Worm (Caenorhabditis elegans) whole organism, L2 larva: Measurements from ENCODE around the gene hpo-6.

Experiments used
- C34F6.9 ChIP-seq: fragments of 150-350 bp; optimal IDR thresholded peaks from 2 replicates; lab custom pipeline; 2014; ENCODE audit warnings: missing biosample characterization, missing genetic modification characterization
- R02D3.7 ChIP-seq: fragments of 150-350 bp; optimal IDR thresholded peaks from 2 replicates; lab custom pipeline; 2014; ENCODE audit warnings: missing biosample characterization, missing genetic modification characterization
- Y55F3AM.14 ChIP-seq: fragments of 200-800 bp; sonication (Bioruptor generic); optimal IDR thresholded peaks from 2 replicates; lab custom pipeline; 2018; ENCODE audit warnings: mild to moderate bottlenecking, missing genetic modification characterization, missing compliant biosample characterization
- alr-1 ChIP-seq: fragments of 150-350 bp; optimal IDR thresholded peaks from 2 replicates; lab custom pipeline; 2014; ENCODE audit warnings: missing biosample characterization, missing genetic modification characterization
- aly-2 ChIP-seq: fragments of 150-350 bp; optimal IDR thresholded peaks from 2 replicates; lab custom pipeline; 2014; ENCODE audit warnings: missing biosample characterization, missing genetic modification characterization
- blmp-1 ChIP-seq: sonication (generic microtip); optimal IDR thresholded peaks from 2 replicates; lab custom pipeline; 2017; ENCODE audit warnings: missing genetic modification characterization, mild to moderate bottlenecking, missing compliant biosample characterization, antibody characterized with exemption, moderate library complexity; ENCODE audit not compliant: insufficient read depth
- ceh-82 ChIP-seq: fragments of 150-350 bp; optimal IDR thresholded peaks from 2 replicates; lab custom pipeline; 2014; ENCODE audit warnings: missing biosample characterization, missing genetic modification characterization
- crh-2 ChIP-seq: sonication (generic microtip); optimal IDR thresholded peaks from 2 replicates; lab custom pipeline; 2017; ENCODE audit warnings: missing biosample characterization, missing genetic modification characterization
- dmd-4 ChIP-seq: sonication (generic microtip); optimal IDR thresholded peaks from 2 replicates; lab custom pipeline; 2017; ENCODE audit warnings: missing biosample characterization, missing genetic modification characterization
- elt-1 ChIP-seq: fragments of 150-350 bp; optimal IDR thresholded peaks from 2 replicates; lab custom pipeline; 2014; ENCODE audit warnings: missing biosample characterization, missing genetic modification characterization
- fos-1 ChIP-seq: fragments of 150-350 bp; optimal IDR thresholded peaks from 2 replicates; lab custom pipeline; 2014; ENCODE audit warnings: missing biosample characterization, missing genetic modification characterization
- lin-13 ChIP-seq: fragments of 150-350 bp; optimal IDR thresholded peaks from 2 replicates; lab custom pipeline; 2014; ENCODE audit warnings: missing biosample characterization, missing genetic modification reagents, missing genetic modification characterization
- lin-39 ChIP-seq: fragments of 150-350 bp; optimal IDR thresholded peaks from 2 replicates; lab custom pipeline; 2014; ENCODE audit warnings: missing biosample characterization, missing genetic modification reagents, missing genetic modification characterization
- lsy-2 ChIP-seq, 2 experiments: fragments of 150-350 bp in 1 of 2; sonication (generic microtip) in 1 of 2; optimal IDR thresholded peaks; 2 replicates each; lab custom pipeline; 2014 to 2017; ENCODE audit warnings: missing biosample characterization in 2 of 2, missing genetic modification characterization in 2 of 2
- mbf-1 ChIP-seq: sonication (generic microtip); optimal IDR thresholded peaks from 2 replicates; lab custom pipeline; 2017; ENCODE audit warnings: missing biosample characterization, missing genetic modification characterization
- nhr-10 ChIP-seq: sonication (generic microtip); optimal IDR thresholded peaks from 2 replicates; lab custom pipeline; 2017; ENCODE audit warnings: missing biosample characterization, missing genetic modification characterization
- nhr-11 ChIP-seq: fragments of 150-350 bp; optimal IDR thresholded peaks from 2 replicates; lab custom pipeline; 2014; ENCODE audit warnings: missing biosample characterization, missing genetic modification characterization
- nhr-12 ChIP-seq: fragments of 150-350 bp; optimal IDR thresholded peaks from 2 replicates; lab custom pipeline; 2014; ENCODE audit warnings: missing biosample characterization, missing genetic modification characterization
- nhr-23 ChIP-seq: fragments of 150-350 bp; optimal IDR thresholded peaks from 2 replicates; lab custom pipeline; 2014; ENCODE audit warnings: missing biosample characterization, missing genetic modification reagents, missing genetic modification characterization
- nhr-237 ChIP-seq: fragments of 150-350 bp; optimal IDR thresholded peaks from 2 replicates; lab custom pipeline; 2014; ENCODE audit warnings: missing biosample characterization, missing genetic modification characterization
- nhr-25 ChIP-seq: fragments of 150-350 bp; sonication (generic microtip); optimal IDR thresholded peaks from 3 replicates; lab custom pipeline; 2014; ENCODE audit warnings: missing biosample characterization, missing genetic modification characterization
- nhr-77 ChIP-seq: fragments of 150-350 bp; optimal IDR thresholded peaks from 2 replicates; lab custom pipeline; 2014; ENCODE audit warnings: missing biosample characterization, missing genetic modification characterization
- peb-1 ChIP-seq: fragments of 150-350 bp; optimal IDR thresholded peaks from 2 replicates; lab custom pipeline; 2014; ENCODE audit warnings: missing biosample characterization, missing genetic modification characterization
- skn-1 ChIP-seq: sonication (generic microtip); optimal IDR thresholded peaks from 2 replicates; lab custom pipeline; 2017; ENCODE audit warnings: missing biosample characterization, missing genetic modification characterization
- sma-3 ChIP-seq: sonication (generic microtip); optimal IDR thresholded peaks from 2 replicates; lab custom pipeline; 2016; ENCODE audit warnings: missing genetic modification reagents, missing genetic modification characterization, missing compliant biosample characterization
- sma-9 ChIP-seq, 2 experiments: fragments of 150-350 bp in 1 of 2; sonication (generic microtip) in 1 of 2; optimal IDR thresholded peaks; 2 replicates each; lab custom pipeline; 2014 to 2016; ENCODE audit warnings: missing genetic modification characterization in 2 of 2, mild to moderate bottlenecking in 1 of 2, missing biosample characterization in 1 of 2, missing compliant biosample characterization in 1 of 2, missing genetic modification reagents in 1 of 2, moderate library complexity in 1 of 2
- snpc-4 ChIP-seq: fragments of 150-350 bp; optimal IDR thresholded peaks from 2 replicates; lab custom pipeline; 2014; ENCODE audit warnings: missing biosample characterization, missing genetic modification characterization
- unc-39 ChIP-seq: fragments of 150-350 bp; optimal IDR thresholded peaks from 2 replicates; lab custom pipeline; 2014; ENCODE audit warnings: missing biosample characterization, missing genetic modification characterization
- zag-1 ChIP-seq: fragments of 150-350 bp; optimal IDR thresholded peaks from 2 replicates; lab custom pipeline; 2014; ENCODE audit warnings: missing biosample characterization, missing genetic modification characterization
- ztf-1 ChIP-seq: fragments of 200-800 bp; sonication (Bioruptor generic); conservative IDR thresholded peaks from 2 replicates; pipeline ENCODE4 v1.3.6; 2022; ENCODE audit warnings: missing genetic modification characterization, missing compliant biosample characterization
- ztf-11 ChIP-seq: sonication (generic microtip); optimal IDR thresholded peaks from 2 replicates; lab custom pipeline; 2017; ENCODE audit warnings: missing biosample characterization, missing genetic modification characterization

The hpo-6 gene

ce11 chrIV:1561884-1562283, at the start of gene hpo-6:
hpo-6 (plus strand) TSS chrIV:1562184.
- no peak for TF ChIP-seq lin-13 (GFP tag; lab: Kevin White, UChicago)
- TF ChIP-seq fos-1 (tag; lab: Kevin White, UChicago): peak; percentile 20

ce11 chrIV:1512944-1513343, 49.0 kb upstream of the hpo-6 start:
- TF ChIP-seq unc-39 (no peak), C34F6.9 (tag; lab: Kevin White, UChicago) (no peak), Y55F3AM.14 (GFP tag; lab: Kevin White, UChicago) (no peak), sma-3 (GFP tag; lab: Kevin White, UChicago) (no peak), nhr-23 (no peak)

ce11 chrIV:1514415-1514814, 47.6 kb upstream of the hpo-6 start:
- TF ChIP-seq sma-9 (GFP tag; optimal IDR thresholded peaks at IDR 0.05; lab: Kevin White, UChicago) (no peak), sma-9 (tag; optimal IDR thresholded peaks at IDR 0.05; lab: Kevin White, UChicago) (no peak), elt-1 (tag; lab: Kevin White, UChicago) (no peak), C34F6.9 (tag; lab: Kevin White, UChicago) (no peak), unc-39 (no peak), nhr-77 (tag; lab: Kevin White, UChicago) (no peak), alr-1 (no peak), dmd-4 (no peak), ztf-1 (GFP tag; lab: Robert Waterston, UW) (no peak), nhr-12 (tag; lab: Kevin White, UChicago) (no peak), Y55F3AM.14 (GFP tag; lab: Kevin White, UChicago) (no peak), mbf-1 (tag; lab: Kevin White, UChicago) (no peak), lsy-2 (tag; optimal IDR thresholded peaks at IDR 0.05; lab: Kevin White, UChicago) (no peak), crh-2 (tag; lab: Kevin White, UChicago) (no peak), nhr-237 (no peak), nhr-25 (tag; lab: Kevin White, UChicago) (no peak), nhr-11 (tag; lab: Kevin White, UChicago) (no peak), peb-1 (tag; lab: Kevin White, UChicago) (no peak), nhr-23 (no peak)

ce11 chrIV:1515891-1516290, 46.1 kb upstream of the hpo-6 start:
- TF ChIP-seq ztf-1 (GFP tag; lab: Robert Waterston, UW): no peak
- no peak for TF ChIP-seq nhr-77 (tag; lab: Kevin White, UChicago)
- TF ChIP-seq blmp-1 (tag; lab: Kevin White, UChicago): no peak
- no peak for TF ChIP-seq C34F6.9 (tag; lab: Kevin White, UChicago)
- no peak for TF ChIP-seq R02D3.7
- TF ChIP-seq skn-1 (tag; lab: Kevin White, UChicago): no peak
- TF ChIP-seq ceh-82 (tag; lab: Kevin White, UChicago): no peak
- TF ChIP-seq lin-39: no peak
- TF ChIP-seq nhr-237: no peak
- TF ChIP-seq Y55F3AM.14 (GFP tag; lab: Kevin White, UChicago): no peak
- no peak for TF ChIP-seq ztf-11

ce11 chrIV:1516527-1516926, 45.5 kb upstream of the hpo-6 start, which contains the start of gene clec-172:
clec-172 (minus strand) TSS chrIV:1516627.
- TF ChIP-seq fos-1 (tag; lab: Kevin White, UChicago) (peak; percentile 1), zag-1 (tag; lab: Kevin White, UChicago) (no peak), nhr-25 (tag; lab: Kevin White, UChicago) (no peak)

ce11 chrIV:1521224-1521623, 40.8 kb upstream of the hpo-6 start, which contains the start of gene K03H6.4:
K03H6.4 (minus strand) TSS chrIV:1521324.
- TF ChIP-seq snpc-4: no peak
- TF ChIP-seq nhr-12 (tag; lab: Kevin White, UChicago): no peak
- no peak for TF ChIP-seq zag-1 (tag; lab: Kevin White, UChicago)
- TF ChIP-seq aly-2 (tag; lab: Kevin White, UChicago): no peak
- no peak for TF ChIP-seq nhr-10 (tag; lab: Kevin White, UChicago)
